Fruit fly (Drosophila melanogaster) whole organism: Measurements from ENCODE around the gene Ass.

Experiments
- Dll ChIP-seq: fragments of >200 bp; optimal IDR thresholded peaks from 2 replicates; lab custom pipeline; 2017
- usp ChIP-seq: fragments of >200 bp; optimal IDR thresholded peaks from 2 replicates; lab custom pipeline; 2017; ENCODE audit warnings: missing biosample characterization, missing genetic modification characterization, mixed read lengths

dm6 chr3R:6674548-6674947 is 30.3 kb upstream of the Ass start:
- TF ChIP-seq usp (GFP tag; lab: Kevin White, UChicago) (no peak), Dll (lab: Kevin White, UChicago) (no peak)
